Worm (Caenorhabditis elegans) whole organism, L1 larva: Measurements from ENCODE around the gene nhr-214.
A peak's percentile ranks its signal among the peaks of the same experiment; 100 is the strongest.

Experiments used
- C16A3.4 ChIP-seq: fragments of 150-350 bp; optimal IDR thresholded peaks from 2 replicates; lab custom pipeline; 2014; ENCODE audit warnings: missing biosample characterization, missing genetic modification characterization
- C34B4.2 ChIP-seq: sonication (generic microtip); optimal IDR thresholded peaks from 2 replicates; lab custom pipeline; 2017; ENCODE audit warnings: mild to moderate bottlenecking, missing genetic modification characterization, missing compliant biosample characterization
- Y116A8C.19 ChIP-seq: sonication (generic microtip); optimal IDR thresholded peaks from 2 replicates; lab custom pipeline; 2016; ENCODE audit warnings: missing compliant biosample characterization, missing genetic modification characterization, borderline replicate concordance
- aha-1 ChIP-seq: fragments of 150-350 bp; optimal IDR thresholded peaks from 2 replicates; lab custom pipeline; 2014; ENCODE audit warnings: missing biosample characterization, missing genetic modification characterization
- alr-1 ChIP-seq: fragments of 200-800 bp; sonication (Bioruptor generic); optimal IDR thresholded peaks from 2 replicates; lab custom pipeline; 2018; ENCODE audit warnings: borderline replicate concordance, mild to moderate bottlenecking, missing genetic modification characterization, missing compliant biosample characterization
- aly-2 ChIP-seq: fragments of 150-350 bp; optimal IDR thresholded peaks from 2 replicates; lab custom pipeline; 2014; ENCODE audit warnings: missing biosample characterization, missing genetic modification characterization
- ama-1 ChIP-seq: fragments of 150-350 bp; optimal IDR thresholded peaks from 2 replicates; lab custom pipeline; 2014
- ceh-63 ChIP-seq: fragments of 200-800 bp; sonication (Bioruptor generic); optimal IDR thresholded peaks from 2 replicates; lab custom pipeline; 2018; ENCODE audit warnings: mild to moderate bottlenecking, missing genetic modification characterization, missing compliant biosample characterization
- ceh-8 ChIP-seq: fragments of 200-800 bp; sonication (Bioruptor generic); optimal IDR thresholded peaks from 2 replicates; lab custom pipeline; 2018; ENCODE audit warnings: mild to moderate bottlenecking, missing genetic modification characterization, moderate library complexity, missing compliant biosample characterization
- ceh-88 ChIP-seq: fragments of 200-800 bp; sonication (Bioruptor generic); IDR thresholded peaks from 2 replicates; pipeline ENCODE4 v1.3.6; 2022; ENCODE audit warnings: missing genetic modification characterization, missing compliant biosample characterization
- ceh-90 ChIP-seq: sonication (generic microtip); optimal IDR thresholded peaks from 2 replicates; lab custom pipeline; 2016; ENCODE audit warnings: missing genetic modification characterization, missing compliant biosample characterization
- efl-1 ChIP-seq, 4 experiments: fragments of 150-350 bp; optimal IDR thresholded peaks in 3 of 4; peaks in 1 of 4; 1 replicate in 1 of 4; 2 replicates in 3 of 4; lab custom pipeline; 2014; ENCODE audit warnings: missing biosample characterization in 2 of 4, missing genetic modification characterization in 2 of 4, missing genetic modification reagents in 2 of 4
- efl-3 ChIP-seq: fragments of 200-800 bp; sonication (Bioruptor generic); optimal IDR thresholded peaks from 2 replicates; lab custom pipeline; 2018; ENCODE audit warnings: mild to moderate bottlenecking, missing genetic modification characterization, missing compliant biosample characterization
- egl-27 ChIP-seq, 2 experiments: fragments of 150-350 bp in 1 of 2; sonication (generic microtip); optimal IDR thresholded peaks; 3 replicates each; lab custom pipeline; 2017 to 2018; ENCODE audit warnings: missing biosample characterization in 2 of 2, missing genetic modification characterization in 2 of 2, missing genetic modification reagents in 2 of 2
- elt-2 ChIP-seq: sonication (generic microtip); optimal IDR thresholded peaks from 2 replicates; lab custom pipeline; 2016; ENCODE audit warnings: missing genetic modification characterization, mild to moderate bottlenecking, inconsistent platforms, missing compliant biosample characterization, missing genetic modification reagents
- ets-5 ChIP-seq: fragments of 200-800 bp; sonication (Bioruptor generic); IDR thresholded peaks from 2 replicates; pipeline ENCODE4 v1.3.6; 2022; ENCODE audit warnings: missing genetic modification characterization, missing compliant biosample characterization
- fkh-4 ChIP-seq: sonication (generic microtip); optimal IDR thresholded peaks from 2 replicates; lab custom pipeline; 2016; ENCODE audit warnings: missing compliant biosample characterization, missing genetic modification characterization, borderline replicate concordance
- grh-1 ChIP-seq: fragments of 200-800 bp; sonication (Bioruptor generic); IDR thresholded peaks from 2 replicates; pipeline ENCODE4 v1.3.6; 2022; ENCODE audit warnings: missing genetic modification reagents, missing genetic modification characterization, missing compliant biosample characterization
- hlh-17 ChIP-seq: fragments of 200-800 bp; sonication (Bioruptor generic); optimal IDR thresholded peaks from 2 replicates; lab custom pipeline; 2018; ENCODE audit warnings: missing genetic modification characterization, mild to moderate bottlenecking, missing compliant biosample characterization, moderate library complexity, borderline replicate concordance
- hlh-4 ChIP-seq: sonication (generic microtip); optimal IDR thresholded peaks from 2 replicates; lab custom pipeline; 2016; ENCODE audit warnings: mild to moderate bottlenecking, missing genetic modification characterization, missing compliant biosample characterization
- hpl-2 ChIP-seq: fragments of 150-350 bp; optimal IDR thresholded peaks from 2 replicates; lab custom pipeline; 2014; ENCODE audit warnings: missing biosample characterization, missing genetic modification reagents, missing genetic modification characterization
- irx-1 ChIP-seq: sonication (generic microtip); optimal IDR thresholded peaks from 2 replicates; lab custom pipeline; 2016; ENCODE audit warnings: missing genetic modification characterization, missing compliant biosample characterization
- isw-1 ChIP-seq: fragments of 200-800 bp; sonication (Bioruptor generic); IDR thresholded peaks from 2 replicates; pipeline ENCODE4 v1.3.6; 2022; ENCODE audit warnings: missing genetic modification characterization, missing compliant biosample characterization
- jun-1 ChIP-seq: fragments of 150-350 bp; optimal IDR thresholded peaks from 2 replicates; lab custom pipeline; 2014; ENCODE audit warnings: missing biosample characterization, missing genetic modification reagents, missing genetic modification characterization
- lin-13 ChIP-seq: fragments of 150-350 bp; optimal IDR thresholded peaks from 2 replicates; lab custom pipeline; 2014; ENCODE audit warnings: missing biosample characterization, missing genetic modification reagents, missing genetic modification characterization
- lin-14 ChIP-seq: fragments of 200-800 bp; sonication (Bioruptor generic); optimal IDR thresholded peaks from 2 replicates; lab custom pipeline; 2018; ENCODE audit warnings: mild to moderate bottlenecking, missing genetic modification characterization, moderate library complexity, missing compliant biosample characterization
- lin-15B ChIP-seq: fragments of 150-350 bp; sonication (generic microtip); optimal IDR thresholded peaks from 3 replicates; lab custom pipeline; 2014; ENCODE audit warnings: missing biosample characterization, missing genetic modification characterization
- lin-35 ChIP-seq, 2 experiments: fragments of 150-350 bp; optimal IDR thresholded peaks; 2 replicates each; lab custom pipeline; 2014; ENCODE audit warnings: missing biosample characterization in 2 of 2, missing genetic modification characterization in 2 of 2, missing genetic modification reagents in 2 of 2
- lsy-2 ChIP-seq, 2 experiments: fragments of 150-350 bp; optimal IDR thresholded peaks; 2 replicates each; lab custom pipeline; 2014; ENCODE audit warnings: missing biosample characterization in 2 of 2, missing genetic modification characterization in 2 of 2
- nhr-11 ChIP-seq: fragments of 150-350 bp; optimal IDR thresholded peaks from 2 replicates; lab custom pipeline; 2014; ENCODE audit warnings: missing biosample characterization, missing genetic modification characterization
- nhr-19 ChIP-seq: fragments of 200-800 bp; sonication (Bioruptor generic); conservative IDR thresholded peaks from 2 replicates; pipeline ENCODE4 v1.3.6; 2022; ENCODE audit warnings: missing genetic modification characterization, missing compliant biosample characterization
- nhr-20 ChIP-seq: sonication (generic microtip); optimal IDR thresholded peaks from 2 replicates; lab custom pipeline; 2016; ENCODE audit warnings: mild to moderate bottlenecking, missing genetic modification characterization, missing compliant biosample characterization
- nhr-28 ChIP-seq: fragments of 150-350 bp; optimal IDR thresholded peaks from 2 replicates; lab custom pipeline; 2014; ENCODE audit warnings: missing biosample characterization, missing genetic modification characterization
- nhr-47 ChIP-seq: sonication (generic microtip); optimal IDR thresholded peaks from 2 replicates; lab custom pipeline; 2016; ENCODE audit warnings: mild to moderate bottlenecking, missing genetic modification characterization, moderate library complexity, missing compliant biosample characterization
- nhr-71 ChIP-seq: sonication (generic microtip); optimal IDR thresholded peaks from 2 replicates; lab custom pipeline; 2016; ENCODE audit warnings: mild to moderate bottlenecking, missing genetic modification characterization, moderate library complexity, missing compliant biosample characterization
- nhr-76 ChIP-seq: sonication (generic microtip); optimal IDR thresholded peaks from 2 replicates; lab custom pipeline; 2017; ENCODE audit warnings: missing biosample characterization, missing genetic modification characterization
- nhr-84 ChIP-seq: sonication (generic microtip); optimal IDR thresholded peaks from 2 replicates; lab custom pipeline; 2017; ENCODE audit warnings: missing biosample characterization, missing genetic modification characterization
- nhr-90 ChIP-seq: sonication (generic microtip); optimal IDR thresholded peaks from 2 replicates; lab custom pipeline; 2016; ENCODE audit warnings: mild to moderate bottlenecking, missing genetic modification characterization, missing compliant biosample characterization; ENCODE audit not compliant: poor library complexity
- pag-3 ChIP-seq: sonication (generic microtip); optimal IDR thresholded peaks from 2 replicates; lab custom pipeline; 2017; ENCODE audit warnings: missing genetic modification characterization, mild to moderate bottlenecking, missing compliant biosample characterization, antibody characterized with exemption, borderline replicate concordance; ENCODE audit not compliant: insufficient read depth
- pqm-1 ChIP-seq: sonication (generic microtip); optimal IDR thresholded peaks from 3 replicates; lab custom pipeline; 2017; ENCODE audit warnings: missing biosample characterization, missing genetic modification characterization
- rnt-1 ChIP-seq: sonication (generic microtip); optimal IDR thresholded peaks from 2 replicates; lab custom pipeline; 2016; ENCODE audit warnings: mild to moderate bottlenecking, missing genetic modification characterization, moderate library complexity, missing compliant biosample characterization
- skn-1 ChIP-seq: fragments of 150-350 bp; optimal IDR thresholded peaks from 2 replicates; lab custom pipeline; 2014; ENCODE audit warnings: missing biosample characterization, missing genetic modification characterization
- snpc-4 ChIP-seq: fragments of 150-350 bp; optimal IDR thresholded peaks from 2 replicates; lab custom pipeline; 2014; ENCODE audit warnings: missing biosample characterization, missing genetic modification characterization
- snu-23 ChIP-seq: sonication (generic microtip); optimal IDR thresholded peaks from 2 replicates; lab custom pipeline; 2016; ENCODE audit warnings: missing genetic modification characterization, missing compliant biosample characterization
- sox-4 ChIP-seq: sonication (generic microtip); optimal IDR thresholded peaks from 2 replicates; lab custom pipeline; 2016; ENCODE audit warnings: missing genetic modification characterization, missing compliant biosample characterization
- sup-37 ChIP-seq: fragments of 200-800 bp; sonication (Bioruptor generic); optimal IDR thresholded peaks from 2 replicates; lab custom pipeline; 2018; ENCODE audit warnings: mild to moderate bottlenecking, missing genetic modification characterization, missing compliant biosample characterization
- swsn-7 ChIP-seq: sonication (generic microtip); optimal IDR thresholded peaks from 2 replicates; lab custom pipeline; 2016; ENCODE audit warnings: missing genetic modification characterization, missing compliant biosample characterization
- tbx-2 ChIP-seq: sonication (generic microtip); optimal IDR thresholded peaks from 2 replicates; lab custom pipeline; 2016; ENCODE audit warnings: missing genetic modification characterization, missing compliant biosample characterization
- tlp-1 ChIP-seq: fragments of 150-350 bp; optimal IDR thresholded peaks from 2 replicates; lab custom pipeline; 2014; ENCODE audit warnings: missing biosample characterization, missing genetic modification characterization
- vab-15 ChIP-seq: sonication (generic microtip); optimal IDR thresholded peaks from 2 replicates; lab custom pipeline; 2017; ENCODE audit warnings: missing genotype, mild to moderate bottlenecking, missing genetic modification characterization, missing compliant biosample characterization
- xbp-1 ChIP-seq: sonication (generic microtip); optimal IDR thresholded peaks from 2 replicates; lab custom pipeline; 2016; ENCODE audit warnings: missing genetic modification characterization, missing compliant biosample characterization
- zag-1 ChIP-seq: fragments of 150-350 bp; optimal IDR thresholded peaks from 2 replicates; lab custom pipeline; 2014; ENCODE audit warnings: missing biosample characterization, missing genetic modification characterization
- zip-4 ChIP-seq: fragments of 200-800 bp; sonication (Bioruptor generic); optimal IDR thresholded peaks from 2 replicates; lab custom pipeline; 2018; ENCODE audit warnings: mild to moderate bottlenecking, missing genetic modification characterization, moderate library complexity, missing compliant biosample characterization

The nhr-214 gene

DNA sequence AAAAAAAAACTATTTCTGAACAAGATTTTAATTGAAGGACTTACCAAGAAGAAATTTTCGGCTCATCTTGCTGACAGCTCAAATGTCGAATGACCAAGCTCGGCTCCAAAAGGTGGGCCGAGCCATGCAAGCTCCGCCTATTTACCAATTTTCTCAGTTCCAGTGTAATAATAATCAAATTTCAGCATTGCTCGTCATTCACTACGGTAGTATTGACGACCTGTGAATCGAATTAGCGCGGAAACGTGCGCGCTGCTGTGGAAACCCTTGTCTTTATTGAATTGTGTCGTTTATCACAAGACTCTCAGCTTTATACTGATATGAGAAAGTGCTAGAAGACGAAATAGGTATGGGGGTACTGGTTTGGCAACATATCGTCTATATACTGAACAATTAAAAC lies 38.3 kb downstream of the nhr-214 start, which contains the start of gene nlp-76 (continued):
- TF ChIP-seq ceh-88 (GFP tag; lab: Robert Waterston, UW): no peak
- no peak for TF ChIP-seq tlp-1 (tag; lab: Kevin White, UChicago)
- no peak for TF ChIP-seq lin-15B (tag; lab: Kevin White, UChicago)
- TF ChIP-seq ceh-8: no peak
- TF ChIP-seq rnt-1 (tag; lab: Kevin White, UChicago): no peak
- no peak for TF ChIP-seq Y116A8C.19 (tag; lab: Kevin White, UChicago)
- no peak for TF ChIP-seq efl-1 (optimal IDR thresholded peaks at IDR 0.05; lab: Kevin White, UChicago)
- no peak for TF ChIP-seq efl-1 (GFP tag; optimal IDR thresholded peaks at IDR 0.05 in 1 of 2; lab: Kevin White, UChicago)
- peak; percentile 81 for TF ChIP-seq ama-1
- TF ChIP-seq snpc-4 (tag; lab: Kevin White, UChicago): no peak
- TF ChIP-seq C34B4.2: no peak
- TF ChIP-seq swsn-7 (tag; lab: Kevin White, UChicago): no peak
- no peak for TF ChIP-seq nhr-11 (tag; lab: Kevin White, UChicago)
- no peak for TF ChIP-seq C16A3.4 (tag; lab: Kevin White, UChicago)
- no peak for TF ChIP-seq tbx-2 (tag; lab: Kevin White, UChicago)
- no peak for TF ChIP-seq skn-1 (tag; lab: Kevin White, UChicago)
- no peak for TF ChIP-seq nhr-84 (tag; lab: Kevin White, UChicago)
- no peak for TF ChIP-seq irx-1 (tag; lab: Kevin White, UChicago)
- TF ChIP-seq lin-13 (GFP tag; lab: Kevin White, UChicago): no peak
- TF ChIP-seq xbp-1 (tag; lab: Kevin White, UChicago): no peak
- TF ChIP-seq jun-1 (tag; lab: Kevin White, UChicago): no peak
- TF ChIP-seq isw-1 (GFP tag; lab: Robert Waterston, UW): no peak
- no peak for TF ChIP-seq sup-37
- TF ChIP-seq pag-3 (tag; lab: Kevin White, UChicago): no peak
- no peak for TF ChIP-seq zag-1
- peak; percentile 7 for TF ChIP-seq nhr-90
- peak; percentile 53 for TF ChIP-seq nhr-71 (tag; lab: Kevin White, UChicago)
- no peak for TF ChIP-seq egl-27 (tag; optimal IDR thresholded peaks at IDR 0.05; lab: Kevin White, UChicago)
- TF ChIP-seq elt-2 (tag; lab: Kevin White, UChicago): no peak
- no peak for TF ChIP-seq aly-2 (tag; lab: Kevin White, UChicago)
- no peak for TF ChIP-seq fkh-4 (tag; lab: Kevin White, UChicago)
- TF ChIP-seq grh-1 (GFP tag; lab: Robert Waterston, UW): no peak
- no peak for TF ChIP-seq zip-4
- TF ChIP-seq nhr-76 (tag; lab: Kevin White, UChicago): no peak
- TF ChIP-seq efl-3 (GFP tag; lab: Kevin White, UChicago): no peak
- no peak for TF ChIP-seq alr-1 (tag; lab: Kevin White, UChicago)
- no peak for TF ChIP-seq ceh-63
- TF ChIP-seq nhr-47 (tag; lab: Kevin White, UChicago): peak; percentile 62
- TF ChIP-seq nhr-19 (GFP tag; lab: Robert Waterston, UW): no peak
- no peak for TF ChIP-seq ceh-90 (tag; lab: Kevin White, UChicago)
- TF ChIP-seq lin-35 (GFP tag; optimal IDR thresholded peaks at IDR 0.05; lab: Kevin White, UChicago): peak in 1 of 2 experiments; percentile 71
- TF ChIP-seq nhr-28 (tag; lab: Kevin White, UChicago): no peak
- TF ChIP-seq snu-23 (GFP tag; lab: Kevin White, UChicago): no peak
- no peak for TF ChIP-seq vab-15
- no peak for TF ChIP-seq hlh-4 (tag; lab: Kevin White, UChicago)
- TF ChIP-seq hlh-17: no peak
- TF ChIP-seq pqm-1 (tag; lab: Kevin White, UChicago): no peak
- TF ChIP-seq sox-4 (tag; lab: Kevin White, UChicago): no peak
- peak; percentile 14 for TF ChIP-seq nhr-20 (tag; lab: Kevin White, UChicago)
- no peak for TF ChIP-seq lsy-2 (tag; optimal IDR thresholded peaks at IDR 0.05; lab: Kevin White, UChicago)
- peak; percentile 1 for TF ChIP-seq lin-14 (GFP tag; lab: Kevin White, UChicago)
- no peak for TF ChIP-seq hpl-2
- no peak for TF ChIP-seq aha-1 (tag; lab: Kevin White, UChicago)
- TF ChIP-seq ets-5 (GFP tag; lab: Robert Waterston, UW): no peak
